Fruit fly (Drosophila melanogaster): ENCODE results near the gene Ssadh.

Gene Ssadh

dm6 chr3R:25626625-25627275 lies at the start of gene Ssadh:
Ssadh (minus strand) TSS chr3R:25626924.
- no peak for TF ChIP-seq CG17801 (GFP tag; optimal IDR thresholded peaks at IDR 0.05; ENCODE audit: partially characterized antibody)

- TF ChIP-seq CG17801 (GFP tag; optimal IDR thresholded peaks at IDR 0.05; ENCODE audit: partially characterized antibody), result no peak
Observed at dm6 chr3R:25665509-25665908, 38.8 kb upstream of the Ssadh start, which contains the start of gene Lgr3. Lgr3 (plus strand) TSS chr3R:25665809.

- no peak for TF ChIP-seq CG17801 (GFP tag; optimal IDR thresholded peaks at IDR 0.05; ENCODE audit: partially characterized antibody)
Observed at dm6 chr3R:25662358-25662757, 35.6 kb upstream of the Ssadh start.

- peak; percentile 48 for TF ChIP-seq CG17801 (GFP tag; optimal IDR thresholded peaks at IDR 0.05; ENCODE audit: partially characterized antibody)
Observed at dm6 chr3R:25661531-25662193, 34.9 kb upstream of the Ssadh start, which contains the start of gene RASSF8. RASSF8 (plus strand) TSS chr3R:25661795.

- no peak for TF ChIP-seq CG17801 (GFP tag; optimal IDR thresholded peaks at IDR 0.05; ENCODE audit: partially characterized antibody)
Observed at dm6 chr3R:25660985-25661530, 34.3 kb upstream of the Ssadh start, which contains the start of gene Tnks. Tnks (minus strand) TSS chr3R:25661286.

- TF ChIP-seq CG17801 (GFP tag; optimal IDR thresholded peaks at IDR 0.05; ENCODE audit: partially characterized antibody), result no peak
Observed at dm6 chr3R:25659857-25660417, 33.2 kb upstream of the Ssadh start.

dm6 chr3R:25652066-25652720 lies 25.5 kb upstream of the Ssadh start:
- TF ChIP-seq CG17801 (GFP tag; optimal IDR thresholded peaks at IDR 0.05; ENCODE audit: partially characterized antibody), result peak; percentile 24

dm6 chr3R:25651414-25651813 lies 24.7 kb upstream of the Ssadh start:
- TF ChIP-seq CG17801 (GFP tag; optimal IDR thresholded peaks at IDR 0.05; ENCODE audit: partially characterized antibody), result peak; percentile 48

- no peak for TF ChIP-seq CG17801 (GFP tag; optimal IDR thresholded peaks at IDR 0.05; ENCODE audit: partially characterized antibody)
Observed at dm6 chr3R:25650417-25650816, 23.7 kb upstream of the Ssadh start.

dm6 chr3R:25648258-25648606 lies 21.5 kb upstream of the Ssadh start:
- TF ChIP-seq CG17801 (GFP tag; optimal IDR thresholded peaks at IDR 0.05; ENCODE audit: partially characterized antibody), result no peak

- TF ChIP-seq CG17801 (GFP tag; optimal IDR thresholded peaks at IDR 0.05; ENCODE audit: partially characterized antibody), result peak; percentile 87
Observed at dm6 chr3R:25647577-25648257, 21.0 kb upstream of the Ssadh start.

- TF ChIP-seq CG17801 (GFP tag; optimal IDR thresholded peaks at IDR 0.05; ENCODE audit: partially characterized antibody), result peak; percentile 78
Observed at dm6 chr3R:25646882-25647518, 20.3 kb upstream of the Ssadh start.

dm6 chr3R:25644172-25644571 lies 17.4 kb upstream of the Ssadh start:
- no peak for TF ChIP-seq CG17801 (GFP tag; optimal IDR thresholded peaks at IDR 0.05; ENCODE audit: partially characterized antibody)

dm6 chr3R:25640463-25640862 lies 13.7 kb upstream of the Ssadh start:
- TF ChIP-seq CG17801 (GFP tag; optimal IDR thresholded peaks at IDR 0.05; ENCODE audit: partially characterized antibody), result peak; percentile 86
